Fruit fly (Drosophila melanogaster) whole organism, wandering third instar larva: ENCODE data around the gene Tbc1d22.
A peak's percentile ranks its signal among the peaks of the same experiment; 100 is the strongest.

Experiments used
- Abd-B ChIP-seq: fragments of >200 bp; optimal IDR thresholded peaks from 2 replicates; lab custom pipeline; 2017; ENCODE audit warnings: missing biosample characterization, missing genetic modification characterization
- CG32264 ChIP-seq: fragments of 200-800 bp; sonication (Bioruptor generic); optimal IDR thresholded peaks from 2 replicates; lab custom pipeline; 2016; ENCODE audit warnings: missing biosample characterization, missing genetic modification characterization
- CG9705 ChIP-seq: fragments of 200-800 bp; sonication (Bioruptor generic); optimal IDR thresholded peaks from 2 replicates; lab custom pipeline; 2018; ENCODE audit warnings: missing biosample characterization, mild to moderate bottlenecking, missing genetic modification characterization
- CrebA ChIP-seq: fragments of 200-800 bp; sonication (Bioruptor generic); optimal IDR thresholded peaks from 2 replicates; lab custom pipeline; 2016; ENCODE audit warnings: missing biosample characterization, mild to moderate bottlenecking, missing genetic modification characterization, borderline replicate concordance
- Dfd ChIP-seq: fragments of >200 bp; optimal IDR thresholded peaks from 2 replicates; lab custom pipeline; 2017; ENCODE audit warnings: missing biosample characterization, missing genetic modification characterization
- Dif ChIP-seq: fragments of 200-275, 200-300 bp; sonication (Bioruptor generic); optimal IDR thresholded peaks from 2 replicates; lab custom pipeline; 2018; ENCODE audit warnings: missing biosample characterization, missing genetic modification characterization; ENCODE audit not compliant: partially characterized antibody
- GATAd ChIP-seq: sonication (Bioruptor generic); optimal IDR thresholded peaks from 2 replicates; lab custom pipeline; 2016; ENCODE audit warnings: missing biosample characterization, missing genetic modification characterization
- HLH106 ChIP-seq: fragments of 200-800 bp; optimal IDR thresholded peaks from 3 replicates; lab custom pipeline; 2019; ENCODE audit warnings: missing biosample characterization, mild to moderate bottlenecking, missing genetic modification characterization, moderate library complexity
- Hnf4 ChIP-seq: fragments of 200-800 bp; sonication (Bioruptor generic); optimal IDR thresholded peaks from 2 replicates; lab custom pipeline; 2016; ENCODE audit warnings: missing biosample characterization, mild to moderate bottlenecking, missing genetic modification characterization
- Hr78 ChIP-seq: fragments of >200 bp; optimal IDR thresholded peaks from 2 replicates; lab custom pipeline; 2017; ENCODE audit warnings: missing biosample characterization, missing genetic modification characterization
- Hr83 ChIP-seq: fragments of 200-300 bp; sonication (Bioruptor generic); optimal IDR thresholded peaks from 2 replicates; lab custom pipeline; 2016; ENCODE audit warnings: missing biosample characterization, mild to moderate bottlenecking, missing genetic modification characterization, moderate library complexity; ENCODE audit not compliant: poor library complexity, severe bottlenecking
- Jra ChIP-seq: sonication (Bioruptor generic); optimal IDR thresholded peaks from 2 replicates; lab custom pipeline; 2016; ENCODE audit warnings: missing biosample characterization, missing genetic modification characterization
- Mio ChIP-seq: sonication (Bioruptor generic); optimal IDR thresholded peaks from 2 replicates; lab custom pipeline; 2016; ENCODE audit warnings: missing biosample characterization, missing genetic modification characterization
- Myc ChIP-seq: fragments of >200 bp; optimal IDR thresholded peaks from 2 replicates; lab custom pipeline; 2017
- N ChIP-seq: fragments of >200 bp; optimal IDR thresholded peaks from 2 replicates; lab custom pipeline; 2018; ENCODE audit warnings: missing biosample characterization, missing external identifiers, missing genetic modification characterization
- OdsH ChIP-seq: fragments of 200-800 bp; sonication (Bioruptor generic); optimal IDR thresholded peaks from 2 replicates; lab custom pipeline; 2016; ENCODE audit warnings: missing biosample characterization, mild to moderate bottlenecking, missing genetic modification characterization
- Rel ChIP-seq, 2 experiments: fragments of 200-800 bp; sonication (Bioruptor generic) in 1 of 2; optimal IDR thresholded peaks; 2 replicates in 1 of 2; 3 replicates in 1 of 2; lab custom pipeline; 2016 to 2019; ENCODE audit warnings: mild to moderate bottlenecking in 2 of 2, missing biosample characterization in 2 of 2, missing genetic modification characterization in 2 of 2, moderate library complexity in 1 of 2
- Sp1 ChIP-seq: fragments of 200-800 bp; sonication (Bioruptor generic); optimal IDR thresholded peaks from 3 replicates; lab custom pipeline; 2019; ENCODE audit warnings: missing biosample characterization, mild to moderate bottlenecking, missing genetic modification characterization, moderate library complexity
- Vsx2 ChIP-seq: fragments of 200-300, 225-300 bp; sonication (Bioruptor generic); optimal IDR thresholded peaks from 2 replicates; lab custom pipeline; 2018; ENCODE audit warnings: missing biosample characterization, missing genetic modification characterization; ENCODE audit not compliant: partially characterized antibody
- br ChIP-seq: fragments of 200-800 bp; sonication (Bioruptor generic); optimal IDR thresholded peaks from 2 replicates; lab custom pipeline; 2016; ENCODE audit warnings: missing biosample characterization, missing genetic modification characterization
- brk ChIP-seq: fragments of 200-800 bp; sonication (Bioruptor generic); optimal IDR thresholded peaks from 2 replicates; lab custom pipeline; 2016; ENCODE audit warnings: missing biosample characterization, mild to moderate bottlenecking, missing genetic modification characterization
- dl ChIP-seq, 2 experiments: fragments of 175-275, 200-275 bp in 1 of 2; fragments of 200-275 bp in 1 of 2; sonication (Bioruptor generic); optimal IDR thresholded peaks; lab custom pipeline; 2018; ENCODE audit warnings: mild to moderate bottlenecking in 2 of 2, missing biosample characterization in 2 of 2, missing genetic modification characterization in 2 of 2, moderate library complexity in 2 of 2; ENCODE audit not compliant: partially characterized antibody in 2 of 2, insufficient read depth in 1 of 2
- dmrt93B ChIP-seq: fragments of 200-800 bp; sonication (Bioruptor generic); optimal IDR thresholded peaks from 2 replicates; lab custom pipeline; 2018; ENCODE audit warnings: missing biosample characterization, mild to moderate bottlenecking, missing genetic modification characterization
- dsf ChIP-seq: sonication (Bioruptor generic); optimal IDR thresholded peaks from 2 replicates; lab custom pipeline; 2016; ENCODE audit warnings: missing biosample characterization, missing genetic modification characterization, borderline replicate concordance
- ey ChIP-seq: fragments of 200-800 bp; sonication (Bioruptor generic); optimal IDR thresholded peaks from 2 replicates; lab custom pipeline; 2016; ENCODE audit warnings: missing biosample characterization, missing genetic modification characterization
- foxo ChIP-seq, 2 experiments: fragments of 200-800 bp; sonication (Bioruptor generic); optimal IDR thresholded peaks; 2 replicates in 1 of 2; 3 replicates in 1 of 2; lab custom pipeline; 2016 to 2017; ENCODE audit warnings: missing biosample characterization in 2 of 2, missing genetic modification characterization in 2 of 2
- fru ChIP-seq: fragments of 200-800 bp; sonication (Bioruptor generic); optimal IDR thresholded peaks from 3 replicates; lab custom pipeline; 2016; ENCODE audit warnings: missing biosample characterization, mild to moderate bottlenecking, missing genetic modification characterization
- h ChIP-seq: fragments of 200-800 bp; sonication (Bioruptor generic); optimal IDR thresholded peaks from 3 replicates; lab custom pipeline; 2016; ENCODE audit warnings: missing biosample characterization, mild to moderate bottlenecking, missing genetic modification characterization
- jim ChIP-seq: fragments of 175-275, 200-325 bp; sonication (Bioruptor generic); optimal IDR thresholded peaks from 2 replicates; lab custom pipeline; 2016; ENCODE audit warnings: missing biosample characterization, mild to moderate bottlenecking, missing genetic modification characterization
- lola ChIP-seq: fragments of >200 bp; optimal IDR thresholded peaks from 2 replicates; lab custom pipeline; 2017; ENCODE audit warnings: missing biosample characterization, missing genetic modification characterization
- pan ChIP-seq: fragments of >200 bp; optimal IDR thresholded peaks from 2 replicates; lab custom pipeline; 2017
- psq ChIP-seq: fragments of 200-800 bp; sonication (Bioruptor generic); optimal IDR thresholded peaks from 3 replicates; lab custom pipeline; 2017; ENCODE audit warnings: missing biosample characterization, mild to moderate bottlenecking, missing genetic modification characterization, moderate library complexity
- rgr ChIP-seq: fragments of 200-800 bp; sonication (Bioruptor generic); optimal IDR thresholded peaks from 3 replicates; lab custom pipeline; 2016; ENCODE audit warnings: missing biosample characterization, mild to moderate bottlenecking, missing genetic modification characterization
- sage ChIP-seq: fragments of 200-800 bp; sonication (Bioruptor generic); optimal IDR thresholded peaks from 2 replicates; lab custom pipeline; 2016; ENCODE audit warnings: missing biosample characterization, mild to moderate bottlenecking, missing genetic modification characterization
- sv ChIP-seq: fragments of 200-800 bp; sonication (Bioruptor generic); optimal IDR thresholded peaks from 3 replicates; lab custom pipeline; 2016; ENCODE audit warnings: missing biosample characterization, missing genetic modification characterization
- tai ChIP-seq: sonication (Bioruptor generic); optimal IDR thresholded peaks from 2 replicates; lab custom pipeline; 2016; ENCODE audit warnings: missing biosample characterization, missing genetic modification characterization
- usp ChIP-seq: fragments of >200 bp; optimal IDR thresholded peaks from 2 replicates; lab custom pipeline; 2017; ENCODE audit warnings: missing biosample characterization, missing genetic modification characterization
- woc ChIP-seq: sonication (Bioruptor generic); optimal IDR thresholded peaks from 2 replicates; lab custom pipeline; 2016; ENCODE audit warnings: missing biosample characterization, mild to moderate bottlenecking, missing genetic modification characterization

Gene Tbc1d22

dm6 chr3R:21116057-21116456, 14.1 kb downstream of the Tbc1d22 start, which contains the start of gene ppan:
TSS of gene ppan (plus strand) at chr3R:21116254.
- TF ChIP-seq Hr78 (GFP tag; lab: Kevin White, UChicago) (no peak), h (GFP tag; lab: Kevin White, UChicago) (peak; percentile 10), Myc (peak; percentile 36), sage (GFP tag; lab: Kevin White, UChicago) (peak; percentile 37), Sp1 (no peak), Dif (GFP tag; lab: Kevin White, UChicago) (peak; percentile 20)

dm6 chr3R:21118784-21119183, 16.8 kb downstream of the Tbc1d22 start, which contains the start of gene Bdbt:
TSS of gene Bdbt (minus strand) at chr3R:21118856.
- TF ChIP-seq dmrt93B (GFP tag; lab: Kevin White, UChicago) (no peak), psq (GFP tag; lab: Kevin White, UChicago) (peak; percentile 5), Hnf4 (GFP tag; lab: Kevin White, UChicago) (no peak), pan (no peak), br (GFP tag; lab: Kevin White, UChicago) (no peak), N (GFP tag; lab: Kevin White, UChicago) (peak; percentile 94), CG9705 (GFP tag; lab: Kevin White, UChicago) (no peak), Dfd (no peak), Hr83 (peak; percentile 20), Dif (GFP tag; lab: Kevin White, UChicago) (no peak), foxo (GFP tag; optimal IDR thresholded peaks at IDR 0.05; lab: Kevin White, UChicago) (peak in 1 of 2 experiments; percentile 43), jim (GFP tag; lab: Kevin White, UChicago) (no peak), ey (GFP tag; lab: Kevin White, UChicago) (peak; percentile 37), Mio (GFP tag; lab: Kevin White, UChicago) (no peak), brk (GFP tag; lab: Kevin White, UChicago) (no peak), Hr78 (GFP tag; lab: Kevin White, UChicago) (peak; percentile 51), dsf (GFP tag; lab: Kevin White, UChicago) (no peak), fru (no peak), dl (GFP tag; optimal IDR thresholded peaks at IDR 0.05; lab: Kevin White, UChicago; ENCODE audit: insufficient read depth in 1 of 2, partially characterized antibody in 2 of 2) (no peak), Myc (no peak), sage (GFP tag; lab: Kevin White, UChicago) (no peak), usp (no peak), woc (peak; percentile 52), lola (GFP tag; lab: Kevin White, UChicago) (no peak), GATAd (GFP tag; lab: Kevin White, UChicago) (no peak), rgr (GFP tag; lab: Kevin White, UChicago) (no peak), tai (no peak), CG32264 (GFP tag; lab: Kevin White, UChicago) (no peak), CrebA (GFP tag; lab: Kevin White, UChicago) (no peak), Vsx2 (GFP tag; lab: Kevin White, UChicago) (no peak), Rel (GFP tag; optimal IDR thresholded peaks at IDR 0.05; lab: Kevin White, UChicago) (no peak), Rel (tag; optimal IDR thresholded peaks at IDR 0.05; lab: Kevin White, UChicago) (no peak), Jra (no peak), HLH106 (tag; lab: Kevin White, UChicago) (no peak), h (GFP tag; lab: Kevin White, UChicago) (peak; percentile 46), Sp1 (no peak), OdsH (GFP tag; lab: Kevin White, UChicago) (peak; percentile 23), Abd-B (no peak), sv (GFP tag; lab: Kevin White, UChicago) (peak; percentile 32)

- peak; percentile 16 for TF ChIP-seq Dif (GFP tag; lab: Kevin White, UChicago)
- TF ChIP-seq Rel (GFP tag; optimal IDR thresholded peaks at IDR 0.05; lab: Kevin White, UChicago) = no peak
- TF ChIP-seq Rel (tag; optimal IDR thresholded peaks at IDR 0.05; lab: Kevin White, UChicago) = peak; percentile 14
- TF ChIP-seq CG9705 (GFP tag; lab: Kevin White, UChicago) = no peak
Measured at dm6 chr3R:21124225-21124624, 22.2 kb downstream of the Tbc1d22 start.
